Worm (Caenorhabditis elegans) whole organism, late embryonic: ENCODE results near the gene K07B1.4.

Experiments
- C38D4.7 ChIP-seq: fragments of 200-800 bp; sonication (Bioruptor generic); optimal IDR thresholded peaks from 2 replicates; lab custom pipeline; 2018; ENCODE audit warnings: mild to moderate bottlenecking, missing genetic modification characterization, moderate library complexity, missing compliant biosample characterization
- F13H6.1 ChIP-seq: sonication (generic microtip); optimal IDR thresholded peaks from 2 replicates; lab custom pipeline; 2016; ENCODE audit warnings: missing genetic modification characterization, missing compliant biosample characterization
- ceh-19 ChIP-seq: fragments of 200-800 bp; sonication (Bioruptor generic); optimal IDR thresholded peaks from 2 replicates; lab custom pipeline; 2018; ENCODE audit warnings: mild to moderate bottlenecking, missing genetic modification characterization, missing compliant biosample characterization
- ceh-30 ChIP-seq: fragments of 150-350 bp; optimal IDR thresholded peaks from 2 replicates; lab custom pipeline; 2014; ENCODE audit warnings: missing biosample characterization, missing genetic modification characterization
- dmd-4 ChIP-seq: sonication (generic microtip); optimal IDR thresholded peaks from 2 replicates; lab custom pipeline; 2016; ENCODE audit warnings: borderline replicate concordance, missing genetic modification characterization, missing compliant biosample characterization
- eyg-1 ChIP-seq: sonication (generic microtip); optimal IDR thresholded peaks from 2 replicates; lab custom pipeline; 2016; ENCODE audit warnings: missing genotype, missing genetic modification characterization, missing compliant biosample characterization
- hlh-30 ChIP-seq: sonication (generic microtip); optimal IDR thresholded peaks from 2 replicates; lab custom pipeline; 2017; ENCODE audit warnings: antibody characterized with exemption, missing genetic modification characterization, missing compliant biosample characterization; ENCODE audit not compliant: insufficient read depth
- madf-2 ChIP-seq: sonication (generic microtip); optimal IDR thresholded peaks from 2 replicates; lab custom pipeline; 2017; ENCODE audit warnings: missing genetic modification characterization, missing compliant biosample characterization
- nhr-11 ChIP-seq: fragments of 150-350 bp; optimal IDR thresholded peaks from 2 replicates; lab custom pipeline; 2014; ENCODE audit warnings: missing biosample characterization, missing genetic modification characterization
- pha-2 ChIP-seq: sonication (generic microtip); optimal IDR thresholded peaks from 2 replicates; lab custom pipeline; 2017; ENCODE audit warnings: mild to moderate bottlenecking, missing genetic modification characterization, missing compliant biosample characterization
- pha-4 ChIP-seq: fragments of 150-350 bp; optimal IDR thresholded peaks from 2 replicates; lab custom pipeline; 2018; ENCODE audit warnings: missing biosample characterization, missing genetic modification reagents, missing genetic modification characterization
- pros-1 ChIP-seq: fragments of 150-350 bp; optimal IDR thresholded peaks from 2 replicates; lab custom pipeline; 2014; ENCODE audit warnings: missing biosample characterization, missing genetic modification reagents, missing genetic modification characterization
- ref-2 ChIP-seq: sonication (generic microtip); optimal IDR thresholded peaks from 2 replicates; lab custom pipeline; 2016; ENCODE audit warnings: missing genetic modification characterization, missing compliant biosample characterization

DNA sequence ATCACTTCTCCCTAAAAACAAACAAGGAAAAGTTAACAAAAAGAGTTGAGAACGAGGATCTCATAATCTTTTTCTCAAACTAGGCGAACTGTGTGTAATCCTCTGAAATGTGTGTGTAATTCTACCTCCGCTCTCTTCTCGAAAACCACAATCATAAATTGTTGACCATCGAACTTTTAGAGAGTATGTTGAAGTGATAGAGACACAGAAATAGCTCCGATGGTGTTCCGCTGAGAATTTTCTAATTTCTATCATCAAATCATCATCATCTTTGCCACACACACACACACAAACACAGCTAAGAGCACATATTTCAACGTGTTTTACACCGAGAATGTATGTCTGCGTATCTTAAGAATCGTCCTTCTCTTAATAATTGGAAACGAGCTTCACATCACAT is 33.2 kb upstream of the K07B1.4 start:
- TF ChIP-seq F13H6.1 (no peak), pha-2 (no peak), dmd-4 (no peak), eyg-1 (tag; lab: Kevin White, UChicago) (no peak), ref-2 (no peak), pros-1 (tag; lab: Kevin White, UChicago) (no peak), hlh-30 (tag; lab: Kevin White, UChicago) (no peak), nhr-11 (tag; lab: Kevin White, UChicago) (no peak), madf-2 (tag; lab: Kevin White, UChicago) (no peak), pha-4 (tag; lab: Kevin White, UChicago) (no peak), ceh-19 (no peak), C38D4.7 (GFP tag; lab: Kevin White, UChicago) (no peak), ceh-30 (tag; lab: Kevin White, UChicago) (no peak)
